Fruit fly (Drosophila melanogaster): ENCODE data around the gene CG1582.
A peak's percentile ranks its signal among the peaks of the same experiment; 100 is the strongest.

Gene CG1582

DNA sequence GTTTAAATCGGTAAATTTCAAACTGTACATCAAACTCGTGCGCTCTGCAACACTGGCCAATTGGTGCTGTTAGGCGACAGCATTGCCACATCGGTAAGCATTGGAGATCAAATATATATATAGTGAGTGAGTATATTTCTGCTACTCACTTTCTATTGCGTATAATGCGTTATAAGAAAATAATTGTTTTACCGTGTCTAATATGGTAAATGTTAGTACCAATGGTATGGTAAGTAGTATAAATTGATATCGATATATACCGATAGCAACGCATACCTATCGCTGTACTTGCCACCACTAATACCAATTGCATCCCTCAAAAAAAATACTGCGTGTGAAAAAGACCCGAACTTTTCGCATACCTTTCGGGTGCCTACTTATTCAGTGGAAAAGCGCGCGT, 41.7 kb downstream of the CG1582 start, which contains the start of the genes sofe and CG2186 (continued):
- TF ChIP-seq CG7963 (GFP tag; IDR thresholded peaks at IDR 0.05; ENCODE audit: partially characterized antibody) (peak; percentile 49; the same call in 1 of the 3 replicates), CG7372 (GFP tag; IDR thresholded peaks at IDR 0.05) (0 out of 2 replicates have a peak, but pooled peaks have one; percentile 14), Eip74EF (GFP tag; optimal IDR thresholded peaks at IDR 0.05) (no peak), CG12659 (GFP tag; optimal IDR thresholded peaks at IDR 0.05) (peak; percentile 46), CG7271 (tag; optimal IDR thresholded peaks at IDR 0.05) (peak; percentile 50), Sox100B (GFP tag; optimal IDR thresholded peaks at IDR 0.05) (no peak), stwl (tag; optimal IDR thresholded peaks at IDR 0.05) (peak; percentile 77), CG5245 (GFP tag; optimal IDR thresholded peaks at IDR 0.05) (no peak), E2f2 (GFP tag; IDR thresholded peaks at IDR 0.05) (peak; percentile 79), CG7928 (GFP tag; optimal IDR thresholded peaks at IDR 0.05) (peak; percentile 73), HLH54F (GFP tag; optimal IDR thresholded peaks at IDR 0.05) (peak; percentile 54), D19B (GFP tag; optimal IDR thresholded peaks at IDR 0.05) (no peak), CG11085 (GFP tag; IDR thresholded peaks at IDR 0.05) (no peak), Aef1 (GFP tag; IDR thresholded peaks at IDR 0.05) (0 out of 3 replicates have a peak, but pooled peaks have one; percentile 20), CG3281 (GFP tag; optimal IDR thresholded peaks at IDR 0.05) (peak; percentile 16), lmd (GFP tag; IDR thresholded peaks at IDR 0.05) (peak; percentile 39; the same call in 1 of the 2 replicates), lola (GFP tag; optimal IDR thresholded peaks at IDR 0.05) (peak in 1 of 3 experiments; percentile 24), Side (GFP tag; optimal IDR thresholded peaks at IDR 0.05) (peak; percentile 1), CG6175 (GFP tag; IDR thresholded peaks at IDR 0.05) (no peak), trh (GFP tag; optimal IDR thresholded peaks at IDR 0.05) (no peak), shn (GFP tag; optimal IDR thresholded peaks at IDR 0.05) (peak; percentile 42), Deaf1 (tag; optimal IDR thresholded peaks at IDR 0.05) (peak; percentile 51), CG8944 (GFP tag; optimal IDR thresholded peaks at IDR 0.05) (peak; percentile 44), her (GFP tag; optimal IDR thresholded peaks at IDR 0.05) (no peak), caup (GFP tag; optimal IDR thresholded peaks at IDR 0.05; ENCODE audit: severe bottlenecking) (peak; percentile 47), Gug (GFP tag; IDR thresholded peaks at IDR 0.05) (peak; percentile 18; the same call in 1 of the 4 replicates), Bgb (GFP tag; IDR thresholded peaks at IDR 0.05; ENCODE audit: partially characterized antibody) (peak; percentile 81), dmrt11E (tag; optimal IDR thresholded peaks at IDR 0.05) (peak; percentile 52), CG8290 (GFP tag; optimal IDR thresholded peaks at IDR 0.05) (peak; percentile 17), CG8290 (tag; optimal IDR thresholded peaks at IDR 0.05) (no peak), Fer1 (GFP tag; optimal IDR thresholded peaks at IDR 0.05) (peak; percentile 10), CG8359 (GFP tag; optimal IDR thresholded peaks at IDR 0.05; ENCODE audit: borderline replicate concordance) (no peak), Atf-2 (GFP tag; optimal IDR thresholded peaks at IDR 0.05) (peak; percentile 33), HmgZ (tag; optimal IDR thresholded peaks at IDR 0.05) (peak; percentile 61), peb (GFP tag; IDR thresholded peaks at IDR 0.05) (no peak), BEAF-32 (GFP tag; optimal IDR thresholded peaks at IDR 0.05) (peak; percentile 91), lilli (GFP tag; optimal IDR thresholded peaks at IDR 0.05) (peak; percentile 81), Dp (GFP tag; optimal IDR thresholded peaks at IDR 0.05) (peak; percentile 76), sc (optimal IDR thresholded peaks at IDR 0.05) (no peak), sc (GFP tag; optimal IDR thresholded peaks at IDR 0.05) (no peak), Jarid2 (GFP tag; optimal IDR thresholded peaks at IDR 0.05) (no peak), sens (GFP tag) (peak; percentile 92), CG4282 (GFP tag; optimal IDR thresholded peaks at IDR 0.05) (no peak), tna (GFP tag; IDR thresholded peaks at IDR 0.05; ENCODE audit: partially characterized antibody) (peak; percentile 70), Nf-YC (tag; optimal IDR thresholded peaks at IDR 0.05) (peak; percentile 21), ranshi (GFP tag; IDR thresholded peaks at IDR 0.05) (0 out of 2 replicates have a peak, but pooled peaks have one; percentile 10), HLH3B (GFP tag; IDR thresholded peaks at IDR 0.05) (0 out of 2 replicates have a peak, but pooled peaks have one; percentile 26), al (GFP tag; IDR thresholded peaks at IDR 0.05) (no peak), Hsf (GFP tag; optimal IDR thresholded peaks at IDR 0.05) (peak; percentile 56), bigmax (GFP tag; optimal IDR thresholded peaks at IDR 0.05) (no peak), ems (GFP tag; optimal IDR thresholded peaks at IDR 0.05) (peak; percentile 44)

All from whole organism, embryonic.